Fruit fly (Drosophila melanogaster) whole organism, embryonic: Measurements from ENCODE around the gene Gga.
A peak's percentile ranks its signal among the peaks of the same experiment; 100 is the strongest.

Experiments
- Bdp1 ChIP-seq: fragments of 200-800 bp; sonication (Bioruptor generic); optimal IDR thresholded peaks from 3 replicates; lab custom pipeline; 2016; ENCODE audit warnings: missing biosample characterization, missing genetic modification characterization
- CG11247 ChIP-seq: fragments of 200-800 bp; sonication (Bioruptor generic); IDR thresholded peaks from 2 replicates; pipeline ENCODE4 v1.3.6; 2022; ENCODE audit warnings: missing biosample characterization, missing genetic modification characterization
- CG12219 ChIP-seq: fragments of 200-800 bp; sonication (Bioruptor generic); optimal IDR thresholded peaks from 3 replicates; lab custom pipeline; 2018; ENCODE audit warnings: missing biosample characterization, mild to moderate bottlenecking, missing genetic modification characterization
- CG12744 ChIP-seq: fragments of 200-800 bp; sonication (Bioruptor generic); optimal IDR thresholded peaks from 2 replicates; lab custom pipeline; 2016; ENCODE audit warnings: missing biosample characterization, missing genetic modification characterization
- CG13123 ChIP-seq: fragments of 200-800 bp; sonication (Bioruptor generic); optimal IDR thresholded peaks from 2 replicates; lab custom pipeline; 2016; ENCODE audit warnings: missing biosample characterization, missing genetic modification characterization
- CG14965 ChIP-seq: fragments of 200-800 bp; sonication (Bioruptor generic); optimal IDR thresholded peaks from 2 replicates; lab custom pipeline; 2016; ENCODE audit warnings: missing biosample characterization, missing genetic modification characterization, borderline replicate concordance
- CG15696 ChIP-seq: fragments of 200-800 bp; sonication (Bioruptor generic); optimal IDR thresholded peaks from 2 replicates; lab custom pipeline; 2019; ENCODE audit warnings: missing biosample characterization, mild to moderate bottlenecking, missing genetic modification characterization, moderate library complexity
- CG16815 ChIP-seq: fragments of 200-800 bp; sonication (Bioruptor generic); optimal IDR thresholded peaks from 3 replicates; lab custom pipeline; 2017; ENCODE audit warnings: missing biosample characterization, mild to moderate bottlenecking, missing genetic modification characterization
- CG17359 ChIP-seq: fragments of 200-800 bp; sonication (Bioruptor generic); optimal IDR thresholded peaks from 3 replicates; lab custom pipeline; 2018; ENCODE audit warnings: missing biosample characterization, mild to moderate bottlenecking, missing genetic modification characterization, moderate library complexity
- CG17361 ChIP-seq: fragments of 200-800 bp; sonication (Bioruptor generic); IDR thresholded peaks from 3 replicates; pipeline ENCODE4 v1.3.6; 2022; ENCODE audit warnings: missing biosample characterization, missing genetic modification characterization
- CG17802 ChIP-seq: fragments of 200-800 bp; sonication (Bioruptor generic); optimal IDR thresholded peaks from 2 replicates; lab custom pipeline; 2018; ENCODE audit warnings: missing biosample characterization, mild to moderate bottlenecking, missing genetic modification characterization, moderate library complexity
- CG31365 ChIP-seq: fragments of 200-800 bp; sonication (Bioruptor generic); optimal IDR thresholded peaks from 2 replicates; lab custom pipeline; 2018; ENCODE audit warnings: missing biosample characterization, mild to moderate bottlenecking, missing genetic modification characterization
- CG31441 ChIP-seq: fragments of 200-800 bp; sonication (Bioruptor generic); IDR thresholded peaks from 2 replicates; pipeline ENCODE4 v1.3.6; 2022; ENCODE audit warnings: missing biosample characterization, missing genetic modification characterization
- CG32772 ChIP-seq: fragments of 200-800 bp; sonication (Bioruptor generic); IDR thresholded peaks from 2 replicates; pipeline ENCODE4 v1.3.6; 2022; ENCODE audit warnings: missing biosample characterization, missing genetic modification characterization
- CG33213 ChIP-seq: fragments of 200-800 bp; sonication (Bioruptor generic); optimal IDR thresholded peaks from 3 replicates; lab custom pipeline; 2016; ENCODE audit warnings: missing biosample characterization, missing genetic modification characterization
- CG34376 ChIP-seq: fragments of 200-800 bp; sonication (Bioruptor generic); optimal IDR thresholded peaks from 2 replicates; lab custom pipeline; 2018; ENCODE audit warnings: missing biosample characterization, mild to moderate bottlenecking, missing genetic modification characterization
- CG34422 ChIP-seq: fragments of 200-800 bp; sonication (Bioruptor generic); IDR thresholded peaks from 3 replicates; pipeline ENCODE4 v1.3.6; 2022; ENCODE audit warnings: missing biosample characterization, missing genetic modification characterization
- CG4854 ChIP-seq: fragments of 200-800 bp; sonication (Bioruptor generic); optimal IDR thresholded peaks from 2 replicates; lab custom pipeline; 2016; ENCODE audit warnings: missing biosample characterization, missing genetic modification characterization, inconsistent platforms
- CG6254 ChIP-seq: fragments of 200-800 bp; sonication (Bioruptor generic); optimal IDR thresholded peaks from 3 replicates; lab custom pipeline; 2017; ENCODE audit warnings: mild to moderate bottlenecking, missing biosample characterization, missing genetic modification reagents, missing genetic modification characterization
- CG6654 ChIP-seq: fragments of 200-800 bp; sonication (Bioruptor generic); optimal IDR thresholded peaks from 2 replicates; lab custom pipeline; 2017; ENCODE audit warnings: missing biosample characterization, mild to moderate bottlenecking, missing genetic modification characterization
- CG7357 ChIP-seq: fragments of 200-800 bp; sonication (Bioruptor generic); IDR thresholded peaks from 3 replicates; pipeline ENCODE4 v1.3.6; 2022; ENCODE audit warnings: missing biosample characterization, missing genetic modification characterization
- CG7745 ChIP-seq: fragments of 200-800 bp; sonication (Bioruptor generic); optimal IDR thresholded peaks from 2 replicates; lab custom pipeline; 2018; ENCODE audit warnings: missing biosample characterization, mild to moderate bottlenecking, missing genetic modification characterization, moderate library complexity
- CG9932 ChIP-seq: fragments of 200-800 bp; sonication (Bioruptor generic); IDR thresholded peaks from 2 replicates; pipeline ENCODE4 v1.3.6; 2022; ENCODE audit warnings: missing biosample characterization, missing genetic modification characterization
- HLH4C ChIP-seq: fragments of 200-800 bp; sonication (Bioruptor generic); IDR thresholded peaks from 3 replicates; pipeline ENCODE4 v1.3.6; 2022; ENCODE audit warnings: missing biosample characterization, missing genetic modification characterization; ENCODE audit not compliant: partially characterized antibody
- Hr78 ChIP-seq, 2 experiments: fragments of 200-800 bp in 1 of 2; fragments of >200 bp in 1 of 2; sonication (Bioruptor generic) in 1 of 2; optimal IDR thresholded peaks; 2 replicates each; lab custom pipeline; 2017 to 2019; ENCODE audit warnings: missing biosample characterization in 2 of 2, missing genetic modification characterization in 2 of 2, mild to moderate bottlenecking in 1 of 2, moderate library complexity in 1 of 2
- Jarid2 ChIP-seq: fragments of 200-800 bp; sonication (Bioruptor generic); optimal IDR thresholded peaks from 3 replicates; lab custom pipeline; 2017; ENCODE audit warnings: mild to moderate bottlenecking, missing biosample characterization, missing genetic modification reagents, missing genetic modification characterization
- Meics ChIP-seq: fragments of 200-800 bp; sonication (Bioruptor generic); optimal IDR thresholded peaks from 2 replicates; lab custom pipeline; 2017; ENCODE audit warnings: missing biosample characterization, mild to moderate bottlenecking, missing genetic modification characterization
- Mrtf ChIP-seq: fragments of 200-800 bp; sonication (Bioruptor generic); IDR thresholded peaks from 3 replicates; pipeline ENCODE4 v1.3.6; 2022; ENCODE audit warnings: missing biosample characterization, missing genetic modification characterization
- NK7.1 ChIP-seq: fragments of 200-800 bp; sonication (Bioruptor generic); optimal IDR thresholded peaks from 3 replicates; lab custom pipeline; 2016; ENCODE audit warnings: missing biosample characterization, missing genetic modification characterization
- Nf-YB ChIP-seq: fragments of 200-800 bp; sonication (Bioruptor generic); optimal IDR thresholded peaks from 3 replicates; lab custom pipeline; 2019; ENCODE audit warnings: missing biosample characterization, mild to moderate bottlenecking, missing genetic modification characterization, moderate library complexity
- Sin3A ChIP-seq: fragments of >200 bp; optimal IDR thresholded peaks from 2 replicates; lab custom pipeline; 2018
- Vsx1 ChIP-seq: fragments of 200-800 bp; sonication (Bioruptor generic); optimal IDR thresholded peaks from 2 replicates; lab custom pipeline; 2017; ENCODE audit warnings: missing biosample characterization, mild to moderate bottlenecking, missing genetic modification characterization, missing genetic modification reagents
- ap ChIP-seq: fragments of 200-800 bp; sonication (Bioruptor generic); IDR thresholded peaks from 2 replicates; pipeline ENCODE4 v1.3.6; 2022; ENCODE audit warnings: missing biosample characterization, missing genetic modification characterization
- az2 ChIP-seq: fragments of 200-800 bp; sonication (Bioruptor generic); optimal IDR thresholded peaks from 3 replicates; lab custom pipeline; 2016; ENCODE audit warnings: missing biosample characterization, missing genetic modification characterization
- bowl ChIP-seq: fragments of 200-800 bp; sonication (Bioruptor generic); IDR thresholded peaks from 2 replicates; pipeline ENCODE4 v1.3.6; 2022; ENCODE audit warnings: missing biosample characterization, missing genetic modification characterization
- caup ChIP-seq: fragments of 200-800 bp; sonication (Bioruptor generic); optimal IDR thresholded peaks from 3 replicates; lab custom pipeline; 2017; ENCODE audit warnings: missing biosample characterization, mild to moderate bottlenecking, missing genetic modification characterization, moderate library complexity; ENCODE audit not compliant: severe bottlenecking
- crp ChIP-seq, 2 experiments: fragments of 200-800 bp; sonication (Bioruptor generic); optimal IDR thresholded peaks; 2 replicates in 1 of 2; 3 replicates in 1 of 2; lab custom pipeline; 2017; ENCODE audit warnings: missing biosample characterization in 2 of 2, missing genetic modification characterization in 2 of 2, mild to moderate bottlenecking in 1 of 2, moderate library complexity in 1 of 2
- cwo ChIP-seq: fragments of 200-800 bp; sonication (Bioruptor generic); optimal IDR thresholded peaks from 3 replicates; lab custom pipeline; 2017; ENCODE audit warnings: missing biosample characterization, missing genetic modification characterization, mild to moderate bottlenecking, moderate library complexity, missing genetic modification reagents
- dysf ChIP-seq: fragments of 200-800 bp; sonication (Bioruptor generic); IDR thresholded peaks from 3 replicates; pipeline ENCODE4 v1.3.6; 2022; ENCODE audit warnings: missing biosample characterization, missing genetic modification characterization
- emc ChIP-seq: fragments of 200-800 bp; sonication (Bioruptor generic); optimal IDR thresholded peaks from 2 replicates; lab custom pipeline; 2016; ENCODE audit warnings: missing biosample characterization, missing genetic modification characterization
- en ChIP-seq: fragments of 200-800 bp; sonication (Bioruptor generic); optimal IDR thresholded peaks from 2 replicates; lab custom pipeline; 2016; ENCODE audit warnings: missing biosample characterization, missing genetic modification characterization
- esg ChIP-seq: fragments of 200-800 bp; sonication (Bioruptor generic); conservative IDR thresholded peaks from 2 replicates; pipeline ENCODE4 v1.3.6; 2022; ENCODE audit warnings: missing biosample characterization, missing genetic modification characterization
- fd64A ChIP-seq: fragments of 200-800 bp; sonication (Bioruptor generic); optimal IDR thresholded peaks from 3 replicates; lab custom pipeline; 2018; ENCODE audit warnings: missing biosample characterization, mild to moderate bottlenecking, missing genetic modification characterization
- gt ChIP-seq: fragments of 200-800 bp; sonication (Bioruptor generic); IDR thresholded peaks from 2 replicates; pipeline ENCODE4 v1.3.6; 2022; ENCODE audit warnings: missing biosample characterization, missing genetic modification characterization
- oc ChIP-seq: fragments of 200-800 bp; sonication (Bioruptor generic); optimal IDR thresholded peaks from 2 replicates; lab custom pipeline; 2018; ENCODE audit warnings: missing biosample characterization, mild to moderate bottlenecking, missing genetic modification characterization, moderate library complexity
- p53 ChIP-seq: fragments of 200-800 bp; sonication (Bioruptor generic); optimal IDR thresholded peaks from 2 replicates; lab custom pipeline; 2016; ENCODE audit warnings: missing biosample characterization, missing genetic modification characterization
- pb ChIP-seq: fragments of 200-800 bp; sonication (Bioruptor generic); optimal IDR thresholded peaks from 3 replicates; lab custom pipeline; 2016; ENCODE audit warnings: missing biosample characterization, missing genetic modification characterization
- pho ChIP-seq: fragments of 200-800 bp; sonication (Bioruptor generic); optimal IDR thresholded peaks from 2 replicates; lab custom pipeline; 2016; ENCODE audit warnings: missing biosample characterization, missing genetic modification characterization
- rib ChIP-seq: fragments of 200-800 bp; sonication (Bioruptor generic); IDR thresholded peaks from 2 replicates; pipeline ENCODE4 v1.3.6; 2022; ENCODE audit warnings: missing biosample characterization, missing genetic modification characterization
- row ChIP-seq: fragments of 200-800 bp; sonication (Bioruptor generic); IDR thresholded peaks from 3 replicates; pipeline ENCODE4 v1.3.6; 2022; ENCODE audit warnings: missing biosample characterization, missing genetic modification characterization
- sens ChIP-seq: fragments of 200-800 bp; sonication (Bioruptor generic); peaks from one replicate; lab custom pipeline; 2016; ENCODE audit warnings: missing biosample characterization, missing genetic modification characterization

Gene Gga

DNA sequence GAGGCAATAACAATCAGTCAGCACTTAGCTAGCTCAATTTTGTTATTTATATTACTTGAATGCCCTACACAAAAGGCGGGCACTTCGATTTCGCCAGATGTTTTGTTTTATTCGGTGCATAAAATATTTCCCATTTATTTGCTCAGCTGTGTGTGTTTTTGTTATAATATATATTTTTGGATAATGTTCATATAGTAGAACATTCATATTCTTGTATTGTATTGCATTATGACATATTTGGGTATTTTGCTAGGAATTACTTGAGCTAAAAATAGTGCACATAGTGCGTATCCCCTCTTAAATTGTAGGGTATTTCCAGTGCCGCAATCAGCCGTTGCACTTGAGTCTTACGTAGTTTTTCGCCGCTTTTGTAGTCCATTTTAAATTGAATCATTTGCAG is 10.9 kb upstream of the Gga start (continued):
- no peak for TF ChIP-seq Sin3A (lab: Kevin White, UChicago)
- peak; percentile 51 for TF ChIP-seq CG12219 (GFP tag; lab: Kevin White, UChicago)
- no peak for TF ChIP-seq bowl
- peak; percentile 28 for TF ChIP-seq Vsx1 (GFP tag; lab: Kevin White, UChicago)
- no peak for TF ChIP-seq NK7.1 (GFP tag; lab: Kevin White, UChicago)
- no peak for TF ChIP-seq CG34422 (GFP tag; lab: Robert Waterston, UW)
- TF ChIP-seq CG15696 (tag; lab: Kevin White, UChicago): no peak
- no peak for TF ChIP-seq CG31365 (tag; lab: Kevin White, UChicago)
- TF ChIP-seq HLH4C (GFP tag; lab: Robert Waterston, UW): no peak
- TF ChIP-seq emc (GFP tag; lab: Kevin White, UChicago): no peak
- TF ChIP-seq CG4854 (GFP tag; lab: Kevin White, UChicago): no peak
- no peak for TF ChIP-seq fd64A (GFP tag; lab: Kevin White, UChicago)
- no peak; the same call in 1 of the 2 replicates for TF ChIP-seq ap (GFP tag; lab: Robert Waterston, UW)
- TF ChIP-seq dysf (GFP tag; lab: Robert Waterston, UW): peak; percentile 67
- TF ChIP-seq Nf-YB (GFP tag; lab: Kevin White, UChicago): peak; percentile 13
- peak; percentile 5 for TF ChIP-seq CG16815 (GFP tag; lab: Kevin White, UChicago)
- TF ChIP-seq CG17359: peak; percentile 46
- TF ChIP-seq CG13123 (GFP tag; lab: Kevin White, UChicago): no peak
- TF ChIP-seq crp (GFP tag; optimal IDR thresholded peaks at IDR 0.05; lab: Kevin White, UChicago): no peak
- TF ChIP-seq sens (GFP tag; lab: Kevin White, UChicago): peak; percentile 43
- 0 out of 3 replicates have a peak, but pooled peaks have one; percentile 21 for TF ChIP-seq CG7357 (GFP tag; lab: Robert Waterston, UW)
- 0 out of 2 replicates have a peak, but pooled peaks have one; percentile 21 for TF ChIP-seq CG9932 (GFP tag; lab: Robert Waterston, UW)
- TF ChIP-seq Jarid2: no peak
- peak; percentile 26; the same call in 1 of the 2 replicates for TF ChIP-seq CG32772 (GFP tag; lab: Robert Waterston, UW)
- TF ChIP-seq az2 (GFP tag; lab: Kevin White, UChicago): peak; percentile 36
- peak; percentile 53 for TF ChIP-seq Meics
- TF ChIP-seq CG33213 (GFP tag; lab: Kevin White, UChicago): no peak
- TF ChIP-seq esg (GFP tag; lab: Robert Waterston, UW): peak; percentile 29; the same call in 1 of the 2 replicates
- TF ChIP-seq CG7745 (tag; lab: Kevin White, UChicago): no peak
- no peak for TF ChIP-seq pb
- peak; percentile 62 for TF ChIP-seq CG17361
- no peak for TF ChIP-seq CG12744 (GFP tag; lab: Kevin White, UChicago)
- TF ChIP-seq oc (tag; lab: Kevin White, UChicago): no peak
- TF ChIP-seq p53 (GFP tag; lab: Kevin White, UChicago): no peak
- no peak for TF ChIP-seq pho (GFP tag; lab: Kevin White, UChicago)
- peak; percentile 8 for TF ChIP-seq CG34376 (GFP tag; lab: Kevin White, UChicago)
- TF ChIP-seq en: no peak
- TF ChIP-seq gt: no peak
- no peak for TF ChIP-seq CG14965 (GFP tag; lab: Kevin White, UChicago)
- no peak for TF ChIP-seq rib
- peak; percentile 74 for TF ChIP-seq row (GFP tag; lab: Robert Waterston, UW)
- TF ChIP-seq CG6254 (GFP tag; lab: Kevin White, UChicago): no peak
- TF ChIP-seq Hr78 (GFP tag; optimal IDR thresholded peaks at IDR 0.05; lab: Kevin White, UChicago): no peak
- TF ChIP-seq CG11247 (GFP tag; lab: Robert Waterston, UW): no peak
- TF ChIP-seq Bdp1 (GFP tag; lab: Kevin White, UChicago): no peak
- TF ChIP-seq Mrtf: peak; percentile 47; the same call in 1 of the 3 replicates
- no peak for TF ChIP-seq CG17802 (tag; lab: Kevin White, UChicago)
- peak; percentile 50 for TF ChIP-seq CG31441 (GFP tag; lab: Robert Waterston, UW)
- peak; percentile 38 for TF ChIP-seq caup (GFP tag; lab: Kevin White, UChicago)
- peak; percentile 31 for TF ChIP-seq cwo
- no peak for TF ChIP-seq CG6654 (GFP tag; lab: Kevin White, UChicago)
